Worm (Caenorhabditis elegans): Measurements from ENCODE around the gene C04C3.14.

DNA sequence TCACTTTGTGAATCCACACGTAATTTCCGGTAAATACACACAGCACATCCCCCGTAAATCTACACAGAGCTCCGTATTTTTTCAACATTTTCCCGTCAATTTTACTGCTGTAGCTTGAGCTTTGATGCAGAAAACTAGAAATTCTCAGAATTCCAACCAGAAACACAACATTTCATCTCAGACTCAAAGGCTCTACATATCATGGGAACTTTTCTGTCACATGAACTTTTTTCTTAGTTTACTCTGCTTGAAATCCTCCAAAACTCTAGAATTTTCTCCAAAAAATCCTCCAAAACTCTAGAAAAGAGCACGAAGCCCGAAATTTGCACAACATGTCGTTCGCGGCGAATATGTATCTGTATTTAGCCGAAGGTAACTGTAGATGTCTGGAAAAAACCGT is 32.5 kb upstream of the C04C3.14 start, which contains the start of gene Y55H10A.2:
- no peak for TF ChIP-seq lir-3 (tag; optimal IDR thresholded peaks at IDR 0.05; ENCODE audit: poor library complexity)
- no peak for TF ChIP-seq nhr-237 (tag; optimal IDR thresholded peaks at IDR 0.05)
- no peak for TF ChIP-seq nhr-12 (tag; optimal IDR thresholded peaks at IDR 0.05)
- TF ChIP-seq blmp-1 (tag; optimal IDR thresholded peaks at IDR 0.05): no peak
